Fruit fly (Drosophila melanogaster): Measurements from ENCODE around the gene EloA.

The EloA gene

DNA sequence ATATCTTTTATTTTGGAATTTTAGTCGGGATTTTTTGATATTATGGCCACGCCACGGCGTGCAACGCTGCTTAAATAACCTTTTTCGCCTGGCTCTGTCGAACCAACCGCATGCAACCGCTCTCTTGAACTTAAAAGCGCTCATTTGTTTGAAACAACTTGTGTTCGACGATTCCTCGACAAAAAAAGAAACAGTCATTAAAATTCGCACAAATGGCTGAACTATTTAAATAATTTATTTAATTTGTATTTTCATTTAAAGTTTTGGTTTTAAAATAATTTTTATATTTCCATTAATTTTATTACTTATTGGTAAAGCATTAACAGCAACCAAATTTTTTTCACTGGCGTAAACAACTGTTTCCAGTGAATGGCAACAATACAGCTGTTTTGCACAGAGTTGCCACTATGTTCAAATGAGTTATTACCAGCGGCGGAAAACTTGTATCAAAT, 29.5 kb downstream of the EloA start, which contains the start of the genes orb and Cdc16 (continued):
- TF ChIP-seq CG16779 (GFP tag; IDR thresholded peaks at IDR 0.05) (peak; percentile 86), ap (GFP tag; IDR thresholded peaks at IDR 0.05) (peak; percentile 85), CG17912 (GFP tag; optimal IDR thresholded peaks at IDR 0.05) (peak; percentile 47), ems (GFP tag; optimal IDR thresholded peaks at IDR 0.05) (peak; percentile 84), CG15269 (tag; optimal IDR thresholded peaks at IDR 0.05) (peak; percentile 94), CG4707 (GFP tag; optimal IDR thresholded peaks at IDR 0.05) (peak; percentile 73), sqz (GFP tag; optimal IDR thresholded peaks at IDR 0.05) (no peak), CG7745 (tag; optimal IDR thresholded peaks at IDR 0.05) (peak; percentile 27), pan (optimal IDR thresholded peaks at IDR 0.05) (no peak), pan (GFP tag; optimal IDR thresholded peaks at IDR 0.05 in 1 of 2, IDR thresholded peaks at IDR 0.05 in 1 of 2) (peak in 1 of 2 experiments; percentile 96), mirr (GFP tag; optimal IDR thresholded peaks at IDR 0.05) (peak; percentile 55), CG14014 (GFP tag; IDR thresholded peaks at IDR 0.05) (peak; percentile 90), CG11093 (GFP tag; IDR thresholded peaks at IDR 0.05) (peak; percentile 66; the same call in 2 of the 3 replicates), CG1603 (tag; optimal IDR thresholded peaks at IDR 0.05) (peak; percentile 78), CG4854 (GFP tag; optimal IDR thresholded peaks at IDR 0.05) (peak; percentile 80), CG18011 (GFP tag; optimal IDR thresholded peaks at IDR 0.05) (peak; percentile 71), scrt (GFP tag; optimal IDR thresholded peaks at IDR 0.05) (peak; percentile 87), CG6272 (GFP tag; IDR thresholded peaks at IDR 0.05) (peak; percentile 88), CG17568 (GFP tag; optimal IDR thresholded peaks at IDR 0.05) (peak; percentile 90), Vsx1 (GFP tag; optimal IDR thresholded peaks at IDR 0.05) (peak; percentile 71), fd64A (GFP tag; optimal IDR thresholded peaks at IDR 0.05) (no peak), zfh1 (GFP tag; IDR thresholded peaks at IDR 0.05) (peak; percentile 93), Oli (tag; optimal IDR thresholded peaks at IDR 0.05) (peak; percentile 90), CG18476 (GFP tag; optimal IDR thresholded peaks at IDR 0.05) (peak; percentile 87), CG6654 (GFP tag; optimal IDR thresholded peaks at IDR 0.05) (peak; percentile 47), CG10959 (GFP tag; IDR thresholded peaks at IDR 0.05) (peak; percentile 79), ken (GFP tag; IDR thresholded peaks at IDR 0.05) (peak; percentile 93), CG13287 (GFP tag; IDR thresholded peaks at IDR 0.05; ENCODE audit: partially characterized antibody) (peak; percentile 60; the same call in 1 of the 2 replicates), CG3163 (GFP tag; optimal IDR thresholded peaks at IDR 0.05) (peak; percentile 33), Hmx (GFP tag; optimal IDR thresholded peaks at IDR 0.05) (peak; percentile 25), wor (GFP tag; IDR thresholded peaks at IDR 0.05) (peak; percentile 75), lov (optimal IDR thresholded peaks at IDR 0.05) (no peak), lov (GFP tag; IDR thresholded peaks at IDR 0.05) (peak; percentile 81; the same call in 2 of the 3 replicates), nau (GFP tag; optimal IDR thresholded peaks at IDR 0.05) (no peak), Meics (GFP tag; optimal IDR thresholded peaks at IDR 0.05) (peak; percentile 92), CG10979 (tag; optimal IDR thresholded peaks at IDR 0.05) (peak; percentile 90), Usf (GFP tag; optimal IDR thresholded peaks at IDR 0.05) (peak; percentile 60), dmrt99B (tag; optimal IDR thresholded peaks at IDR 0.05) (peak; percentile 91), sens-2 (GFP tag; IDR thresholded peaks at IDR 0.05) (peak; percentile 32; the same call in 1 of the 2 replicates), klu (GFP tag; IDR thresholded peaks at IDR 0.05) (peak; percentile 76), Bgb (GFP tag; IDR thresholded peaks at IDR 0.05; ENCODE audit: partially characterized antibody) (no peak), pros (GFP tag; optimal IDR thresholded peaks at IDR 0.05) (peak; percentile 13), CG10565 (GFP tag; optimal IDR thresholded peaks at IDR 0.05) (no peak), CG9727 (GFP tag; optimal IDR thresholded peaks at IDR 0.05) (peak; percentile 88), peb (GFP tag; IDR thresholded peaks at IDR 0.05) (peak; percentile 67; the same call in 1 of the 2 replicates), CG14965 (GFP tag; optimal IDR thresholded peaks at IDR 0.05; ENCODE audit: borderline replicate concordance) (no peak), usp (GFP tag; optimal IDR thresholded peaks at IDR 0.05) (no peak), CG7839 (tag; optimal IDR thresholded peaks at IDR 0.05) (peak; percentile 93), Xbp1 (GFP tag; optimal IDR thresholded peaks at IDR 0.05) (peak; percentile 95), CG6813 (GFP tag; optimal IDR thresholded peaks at IDR 0.05) (peak; percentile 83)
